Fruit fly (Drosophila melanogaster): ENCODE data around the gene Sh.

Sh gene

dm6 chrX:18083528-18084365 lies 20.7 kb upstream of the Sh start (continued):
- TF ChIP-seq trem (tag; optimal IDR thresholded peaks at IDR 0.05) = no peak
- TF ChIP-seq amos (GFP tag; IDR thresholded peaks at IDR 0.05; ENCODE audit: partially characterized antibody) = no peak
- TF ChIP-seq ac (GFP tag; optimal IDR thresholded peaks at IDR 0.05) = peak; percentile 2
- TF ChIP-seq CG10274 (GFP tag; optimal IDR thresholded peaks at IDR 0.05) = peak; percentile 28
- peak in 1 of 2 experiments; percentile 21 for TF ChIP-seq Pdp1 (GFP tag; optimal IDR thresholded peaks at IDR 0.05)
- no peak for TF ChIP-seq CG5953 (GFP tag; IDR thresholded peaks at IDR 0.05)
- TF ChIP-seq CG1603 (tag; optimal IDR thresholded peaks at IDR 0.05) = peak; percentile 21
- TF ChIP-seq CG15269 (tag; optimal IDR thresholded peaks at IDR 0.05) = peak; percentile 44
- peak; percentile 73 for TF ChIP-seq lab (GFP tag; optimal IDR thresholded peaks at IDR 0.05)
- peak; percentile 42 for TF ChIP-seq Hmr (GFP tag; optimal IDR thresholded peaks at IDR 0.05)

DNA sequence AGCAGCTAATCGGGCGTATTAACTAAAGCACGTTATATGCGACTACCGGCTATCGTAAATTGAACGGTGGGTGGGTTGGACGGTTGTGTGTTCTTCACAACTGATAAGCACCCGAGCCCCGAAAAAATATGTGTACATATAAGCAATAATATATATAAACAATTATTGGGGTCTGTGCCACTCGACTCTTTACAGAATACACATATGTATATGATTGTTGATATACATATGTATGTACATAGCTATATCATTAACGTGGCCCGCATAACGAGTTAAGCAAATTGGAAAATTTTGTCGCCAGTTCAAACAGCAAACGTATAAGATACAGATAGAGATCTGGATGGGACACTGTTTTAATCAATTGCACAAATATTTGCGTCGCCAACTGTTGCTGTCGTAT lies 19.6 kb upstream of the Sh start:
- TF ChIP-seq NFAT (GFP tag; IDR thresholded peaks at IDR 0.05) (no peak), CG1832 (GFP tag; optimal IDR thresholded peaks at IDR 0.05) (no peak), CG6175 (GFP tag; IDR thresholded peaks at IDR 0.05) (no peak), CG16779 (GFP tag; IDR thresholded peaks at IDR 0.05) (no peak), CG12219 (GFP tag; optimal IDR thresholded peaks at IDR 0.05) (peak; percentile 24), CG7357 (GFP tag; IDR thresholded peaks at IDR 0.05) (no peak), CG4360 (GFP tag; IDR thresholded peaks at IDR 0.05) (no peak), Lhr (GFP tag; optimal IDR thresholded peaks at IDR 0.05) (no peak), CoRest (tag; optimal IDR thresholded peaks at IDR 0.05) (no peak), Bgb (GFP tag; IDR thresholded peaks at IDR 0.05; ENCODE audit: partially characterized antibody) (no peak), CG10959 (GFP tag; IDR thresholded peaks at IDR 0.05) (no peak), HmgD (GFP tag; optimal IDR thresholded peaks at IDR 0.05) (no peak), Spps (tag; optimal IDR thresholded peaks at IDR 0.05) (no peak), oc (tag; optimal IDR thresholded peaks at IDR 0.05) (no peak), CG4282 (GFP tag; optimal IDR thresholded peaks at IDR 0.05) (no peak), CG8290 (GFP tag; optimal IDR thresholded peaks at IDR 0.05) (no peak), CG8290 (tag; optimal IDR thresholded peaks at IDR 0.05) (no peak), tin (GFP tag; optimal IDR thresholded peaks at IDR 0.05) (no peak), CG6272 (GFP tag; IDR thresholded peaks at IDR 0.05) (no peak), CG2875 (GFP tag; optimal IDR thresholded peaks at IDR 0.05) (no peak), kay (GFP tag; optimal IDR thresholded peaks at IDR 0.05) (no peak), Antp (GFP tag; optimal IDR thresholded peaks at IDR 0.05) (no peak), Camta (GFP tag; optimal IDR thresholded peaks at IDR 0.05) (no peak), Ssrp (tag; optimal IDR thresholded peaks at IDR 0.05) (no peak), ttk (GFP tag; IDR thresholded peaks at IDR 0.05) (no peak), Dip3 (GFP tag; optimal IDR thresholded peaks at IDR 0.05) (no peak), unpg (GFP tag; optimal IDR thresholded peaks at IDR 0.05) (no peak), gt (GFP tag; IDR thresholded peaks at IDR 0.05) (no peak), CG7786 (GFP tag; optimal IDR thresholded peaks at IDR 0.05) (no peak), CG11247 (GFP tag; IDR thresholded peaks at IDR 0.05) (no peak), CG8281 (tag; optimal IDR thresholded peaks at IDR 0.05) (peak; percentile 21), ac (GFP tag; optimal IDR thresholded peaks at IDR 0.05) (no peak), CG4820 (GFP tag; optimal IDR thresholded peaks at IDR 0.05) (no peak), NC2β (GFP tag; optimal IDR thresholded peaks at IDR 0.05) (no peak), croc (GFP tag; conservative IDR thresholded peaks at IDR 0.05) (no peak), nmo (GFP tag; optimal IDR thresholded peaks at IDR 0.05) (no peak), jing (GFP tag; optimal IDR thresholded peaks at IDR 0.05) (no peak), ind (GFP tag; optimal IDR thresholded peaks at IDR 0.05) (no peak), BtbVII (GFP tag; optimal IDR thresholded peaks at IDR 0.05) (peak; percentile 10), CG34376 (GFP tag; optimal IDR thresholded peaks at IDR 0.05) (peak; percentile 26)

Measured in whole organism, embryonic.